Worm (Caenorhabditis elegans): ENCODE results near the gene Y43C5A.7.

DNA sequence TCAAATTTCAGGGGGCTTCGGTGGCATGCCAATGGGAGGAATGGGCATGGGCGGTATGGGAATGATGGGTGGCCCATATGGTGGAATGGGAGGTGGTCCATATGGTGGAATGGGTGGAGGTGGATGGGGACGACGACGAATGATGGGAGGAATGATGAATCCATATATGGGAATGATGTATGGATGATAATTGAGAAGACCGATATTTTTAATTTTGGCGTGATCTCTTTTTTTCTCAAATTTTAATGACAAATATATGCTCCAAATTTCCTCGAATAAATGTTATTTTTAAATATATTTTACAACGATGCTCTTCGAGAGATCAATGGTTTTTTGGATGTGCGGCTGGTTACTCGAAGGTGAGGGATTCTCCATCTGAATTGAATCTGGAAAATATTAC, 656 bp downstream of the Y43C5A.7 start, which contains the start of gene Y43C5A.4:
- TF ChIP-seq nhr-12 (tag; optimal IDR thresholded peaks at IDR 0.05) = no peak
- TF ChIP-seq unc-39 (tag; optimal IDR thresholded peaks at IDR 0.05) = no peak
- no peak for TF ChIP-seq sptf-1 (tag; optimal IDR thresholded peaks at IDR 0.05)
- TF ChIP-seq elt-3 (tag; optimal IDR thresholded peaks at IDR 0.05) = no peak
- no peak for TF ChIP-seq nhr-28 (tag; optimal IDR thresholded peaks at IDR 0.05)
- TF ChIP-seq M03D4.4 (tag; optimal IDR thresholded peaks at IDR 0.05) = no peak
- TF ChIP-seq snpc-4 (tag; optimal IDR thresholded peaks at IDR 0.05) = no peak
- TF ChIP-seq elt-1 (tag; optimal IDR thresholded peaks at IDR 0.05; ENCODE audit: borderline replicate concordance, insufficient read depth) = no peak
- TF ChIP-seq unc-62 (GFP tag; optimal IDR thresholded peaks at IDR 0.05) = no peak
- TF ChIP-seq lin-13 (tag; optimal IDR thresholded peaks at IDR 0.05) = no peak
- TF ChIP-seq flh-1 (GFP tag; optimal IDR thresholded peaks at IDR 0.05) = no peak

Measured in whole organism, mixed stage, embryonic.